Worm (Caenorhabditis elegans): Measurements from ENCODE around the gene Y53F4B.18.
A peak's percentile ranks its signal among the peaks of the same experiment; 100 is the strongest.
"Not testable (repeated sequence)": the region's sequence is repeated elsewhere in the genome, so short reads cannot be mapped to it uniquely, and the experiment has no call there.

The Y53F4B.18 gene

ce11 chrII:15074760-15075159 is 3.3 kb upstream of the Y53F4B.18 start (continued):
- TF ChIP-seq nhr-71 (tag; optimal IDR thresholded peaks at IDR 0.05) (no peak), fkh-10 (GFP tag; optimal IDR thresholded peaks at IDR 0.05) (no peak), snpc-4 (tag; optimal IDR thresholded peaks at IDR 0.05) (no peak), fkh-8 (tag; optimal IDR thresholded peaks at IDR 0.05) (no peak), ets-5 (GFP tag; IDR thresholded peaks at IDR 0.05) (no peak), lir-3 (tag; optimal IDR thresholded peaks at IDR 0.05; ENCODE audit: poor library complexity) (no peak), pag-3 (tag; optimal IDR thresholded peaks at IDR 0.05; ENCODE audit: borderline replicate concordance, insufficient read depth) (no peak), Y116A8C.19 (tag; optimal IDR thresholded peaks at IDR 0.05; ENCODE audit: borderline replicate concordance) (no peak), hlh-4 (tag; optimal IDR thresholded peaks at IDR 0.05) (no peak), nhr-85 (tag) (peak; percentile 17), ama-1 (optimal IDR thresholded peaks at IDR 0.05) (no peak), rnt-1 (tag; optimal IDR thresholded peaks at IDR 0.05) (no peak), mef-2 (tag; optimal IDR thresholded peaks at IDR 0.05) (no peak), elt-2 (tag; optimal IDR thresholded peaks at IDR 0.05) (no peak), nhr-90 (tag; optimal IDR thresholded peaks at IDR 0.05; ENCODE audit: poor library complexity) (peak; percentile 15), C04F5.9 (tag; optimal IDR thresholded peaks at IDR 0.05) (no peak), fos-1 (tag; optimal IDR thresholded peaks at IDR 0.05) (no peak), elt-3 (tag; optimal IDR thresholded peaks at IDR 0.05) (no peak), lin-15B (tag; optimal IDR thresholded peaks at IDR 0.05) (no peak), nhr-19 (GFP tag; conservative IDR thresholded peaks at IDR 0.05) (no peak), ceh-82 (tag; optimal IDR thresholded peaks at IDR 0.05) (no peak), nhr-20 (tag; optimal IDR thresholded peaks at IDR 0.05) (peak; percentile 66), zag-1 (tag; optimal IDR thresholded peaks at IDR 0.05) (no peak), unc-98 (GFP tag; IDR thresholded peaks at IDR 0.05) (no peak), isw-1 (GFP tag; IDR thresholded peaks at IDR 0.05) (no peak), lin-14 (GFP tag; optimal IDR thresholded peaks at IDR 0.05) (no peak)

ce11 chrII:15058282-15058681 is 13.2 kb downstream of the Y53F4B.18 start, which contains the start of gene Y53F4B.17:
Gene Y53F4B.17, plus strand, starts transcription at chrII:15058656.
- TF ChIP-seq irx-1 (tag; optimal IDR thresholded peaks at IDR 0.05) (no peak), mab-9 (GFP tag; IDR thresholded peaks at IDR 0.05) (no peak), ceh-8 (GFP tag; optimal IDR thresholded peaks at IDR 0.05) (no peak), pag-3 (tag; optimal IDR thresholded peaks at IDR 0.05; ENCODE audit: borderline replicate concordance, insufficient read depth) (no peak), lin-35 (GFP tag; optimal IDR thresholded peaks at IDR 0.05) (no peak), unc-86 (tag; optimal IDR thresholded peaks at IDR 0.05) (no peak), alr-1 (tag; optimal IDR thresholded peaks at IDR 0.05; ENCODE audit: borderline replicate concordance) (no peak), C16A3.4 (tag; optimal IDR thresholded peaks at IDR 0.05) (no peak), ama-1 (optimal IDR thresholded peaks at IDR 0.05) (no peak), zip-4 (GFP tag; optimal IDR thresholded peaks at IDR 0.05) (no peak), nhr-12 (tag; optimal IDR thresholded peaks at IDR 0.05) (no peak), fkh-10 (GFP tag; optimal IDR thresholded peaks at IDR 0.05) (no peak), hlh-4 (tag; optimal IDR thresholded peaks at IDR 0.05) (no peak), rnt-1 (tag; optimal IDR thresholded peaks at IDR 0.05) (no peak), zag-1 (tag; optimal IDR thresholded peaks at IDR 0.05) (no peak), efl-1 (optimal IDR thresholded peaks at IDR 0.05) (no peak), efl-1 (GFP tag; optimal IDR thresholded peaks at IDR 0.05 in 1 of 2) (no peak)

ce11 chrII:15043850-15044249 is 27.6 kb downstream of the Y53F4B.18 start:
- TF ChIP-seq snu-23 (GFP tag; optimal IDR thresholded peaks at IDR 0.05), result peak; percentile 25
- TF ChIP-seq nhr-85 (tag), result peak; percentile 63
- TF ChIP-seq nhr-19 (GFP tag; conservative IDR thresholded peaks at IDR 0.05), result peak; percentile 63
- TF ChIP-seq unc-86 (tag; optimal IDR thresholded peaks at IDR 0.05), result peak; percentile 20
- TF ChIP-seq lsy-2 (tag; optimal IDR thresholded peaks at IDR 0.05), result peak in 1 of 2 experiments; percentile 2
- TF ChIP-seq efl-1 (optimal IDR thresholded peaks at IDR 0.05), result peak in 1 of 2 experiments; percentile 30
- not testable (repeated sequence) for TF ChIP-seq efl-1 (GFP tag; optimal IDR thresholded peaks at IDR 0.05 in 1 of 2)
- peak; percentile 7 for TF ChIP-seq swsn-7 (tag; optimal IDR thresholded peaks at IDR 0.05)
- TF ChIP-seq isw-1 (GFP tag; IDR thresholded peaks at IDR 0.05), result peak; percentile 46
- peak; percentile 62 for TF ChIP-seq nhr-71 (tag; optimal IDR thresholded peaks at IDR 0.05)
- peak; percentile 56 for TF ChIP-seq fkh-8 (tag; optimal IDR thresholded peaks at IDR 0.05)
- 0 out of 2 replicates have a peak, but pooled peaks have one; percentile 32 for TF ChIP-seq ceh-88 (GFP tag; IDR thresholded peaks at IDR 0.05)
- TF ChIP-seq mab-9 (GFP tag; IDR thresholded peaks at IDR 0.05), result 0 out of 2 replicates have a peak, but pooled peaks have one; percentile 44
- peak; percentile 35 for TF ChIP-seq nhr-47 (tag; optimal IDR thresholded peaks at IDR 0.05)
